Worm (Caenorhabditis elegans) whole organism, L3 larva: ENCODE results near the gene srh-113.

ENCODE experiments used
- R02D3.7 ChIP-seq: fragments of 150-350 bp; optimal IDR thresholded peaks from 2 replicates; lab custom pipeline; 2014; ENCODE audit warnings: missing biosample characterization, missing genetic modification characterization
- ZK546.5 ChIP-seq: sonication (generic microtip); optimal IDR thresholded peaks from 2 replicates; lab custom pipeline; 2017; ENCODE audit warnings: missing biosample characterization, missing genetic modification characterization
- aly-2 ChIP-seq: fragments of 150-350 bp; optimal IDR thresholded peaks from 2 replicates; lab custom pipeline; 2014; ENCODE audit warnings: missing biosample characterization, missing genetic modification characterization
- ceh-28 ChIP-seq: fragments of 150-350 bp; optimal IDR thresholded peaks from 2 replicates; lab custom pipeline; 2014; ENCODE audit warnings: missing biosample characterization, missing genetic modification reagents, missing genetic modification characterization
- ceh-9 ChIP-seq: sonication (generic microtip); optimal IDR thresholded peaks from 2 replicates; lab custom pipeline; 2018; ENCODE audit warnings: missing biosample characterization, missing genetic modification characterization
- daf-12 ChIP-seq: fragments of 150-350 bp; optimal IDR thresholded peaks from 2 replicates; lab custom pipeline; 2014; ENCODE audit warnings: missing biosample characterization, missing genetic modification reagents, missing genetic modification characterization
- egl-27 ChIP-seq: sonication (generic microtip); optimal IDR thresholded peaks from 4 replicates; lab custom pipeline; 2017; ENCODE audit warnings: missing biosample characterization, missing genetic modification reagents, missing genetic modification characterization
- elt-1 ChIP-seq: fragments of 150-350 bp; optimal IDR thresholded peaks from 2 replicates; lab custom pipeline; 2014; ENCODE audit warnings: missing biosample characterization, missing genetic modification characterization
- elt-2 ChIP-seq: sonication (generic microtip); optimal IDR thresholded peaks from 2 replicates; lab custom pipeline; 2016; ENCODE audit warnings: missing genetic modification reagents, mild to moderate bottlenecking, missing genetic modification characterization, missing compliant biosample characterization
- elt-3 ChIP-seq, 3 experiments: fragments of 150-350 bp in 1 of 3; sonication (generic microtip) in 2 of 3; optimal IDR thresholded peaks; 2 replicates in 2 of 3; 4 replicates in 1 of 3; lab custom pipeline; 2014 to 2017; ENCODE audit warnings: missing biosample characterization in 3 of 3, missing genetic modification characterization in 3 of 3
- eor-1 ChIP-seq, 2 experiments: fragments of 150-350 bp; optimal IDR thresholded peaks; 2 replicates each; lab custom pipeline; 2014 to 2018; ENCODE audit warnings: missing biosample characterization in 2 of 2, missing genetic modification characterization in 2 of 2
- fkh-2 ChIP-seq: fragments of 150-350 bp; optimal IDR thresholded peaks from 2 replicates; lab custom pipeline; 2014; ENCODE audit warnings: missing biosample characterization, missing genetic modification reagents, missing genetic modification characterization
- fos-1 ChIP-seq: fragments of 150-350 bp; optimal IDR thresholded peaks from 2 replicates; lab custom pipeline; 2014; ENCODE audit warnings: missing biosample characterization, missing genetic modification characterization
- hmg-11 ChIP-seq: sonication (generic microtip); optimal IDR thresholded peaks from 2 replicates; lab custom pipeline; 2016; ENCODE audit warnings: missing genetic modification characterization, missing compliant biosample characterization
- jun-1 ChIP-seq: fragments of 150-350 bp; optimal IDR thresholded peaks from 2 replicates; lab custom pipeline; 2014; ENCODE audit warnings: missing biosample characterization, missing genetic modification reagents, missing genetic modification characterization
- lin-15B ChIP-seq: fragments of 150-350 bp; optimal IDR thresholded peaks from 2 replicates; lab custom pipeline; 2014; ENCODE audit warnings: missing biosample characterization, missing genetic modification characterization
- mdl-1 ChIP-seq: fragments of 150-350 bp; optimal IDR thresholded peaks from 2 replicates; lab custom pipeline; 2014; ENCODE audit warnings: missing biosample characterization, missing genetic modification characterization
- mml-1 ChIP-seq: fragments of 150-350 bp; sonication (generic microtip); optimal IDR thresholded peaks from 3 replicates; lab custom pipeline; 2014; ENCODE audit warnings: missing biosample characterization, missing genetic modification characterization
- nfya-1 ChIP-seq: sonication (generic microtip); optimal IDR thresholded peaks from 2 replicates; lab custom pipeline; 2017; ENCODE audit warnings: missing genetic modification characterization, mild to moderate bottlenecking, missing compliant biosample characterization, antibody characterized with exemption, moderate library complexity; ENCODE audit not compliant: insufficient read depth
- nhr-12 ChIP-seq: fragments of 150-350 bp; optimal IDR thresholded peaks from 2 replicates; lab custom pipeline; 2014; ENCODE audit warnings: missing biosample characterization, missing genetic modification characterization
- nhr-23 ChIP-seq: fragments of 150-350 bp; optimal IDR thresholded peaks from 2 replicates; lab custom pipeline; 2014; ENCODE audit warnings: missing biosample characterization, missing genetic modification reagents, missing genetic modification characterization
- nhr-237 ChIP-seq: fragments of 150-350 bp; optimal IDR thresholded peaks from 2 replicates; lab custom pipeline; 2014; ENCODE audit warnings: missing biosample characterization, missing genetic modification characterization
- nhr-28 ChIP-seq: fragments of 150-350 bp; optimal IDR thresholded peaks from 2 replicates; lab custom pipeline; 2014; ENCODE audit warnings: missing biosample characterization, missing genetic modification characterization
- nhr-67 ChIP-seq: fragments of 150-350 bp; optimal IDR thresholded peaks from 2 replicates; lab custom pipeline; 2014; ENCODE audit warnings: missing biosample characterization, missing genetic modification characterization
- nhr-76 ChIP-seq: fragments of 150-350 bp; sonication (generic microtip); optimal IDR thresholded peaks from 5 replicates; lab custom pipeline; 2014; ENCODE audit warnings: missing biosample characterization, missing genetic modification characterization
- nhr-77 ChIP-seq: fragments of 150-350 bp; optimal IDR thresholded peaks from 2 replicates; lab custom pipeline; 2014; ENCODE audit warnings: missing biosample characterization, missing genetic modification characterization
- pha-4 ChIP-seq: fragments of 150-350 bp; optimal IDR thresholded peaks from 2 replicates; lab custom pipeline; 2014; ENCODE audit warnings: missing biosample characterization, missing genetic modification reagents, missing genetic modification characterization
- snpc-4 ChIP-seq: fragments of 150-350 bp; optimal IDR thresholded peaks from 2 replicates; lab custom pipeline; 2014; ENCODE audit warnings: missing biosample characterization, missing genetic modification characterization
- tbx-2 ChIP-seq: sonication (generic microtip); optimal IDR thresholded peaks from 2 replicates; lab custom pipeline; 2016; ENCODE audit warnings: mild to moderate bottlenecking, missing genetic modification characterization, missing compliant biosample characterization
- unc-39 ChIP-seq: sonication (generic microtip); optimal IDR thresholded peaks from 4 replicates; lab custom pipeline; 2017; ENCODE audit warnings: missing biosample characterization, missing genetic modification characterization
- zag-1 ChIP-seq: fragments of 150-350 bp; optimal IDR thresholded peaks from 2 replicates; lab custom pipeline; 2014; ENCODE audit warnings: missing biosample characterization, missing genetic modification characterization
- ztf-11 ChIP-seq: fragments of 150-350 bp; optimal IDR thresholded peaks from 2 replicates; lab custom pipeline; 2014; ENCODE audit warnings: missing biosample characterization, missing genetic modification characterization
- ztf-4 ChIP-seq: fragments of 150-350 bp; optimal IDR thresholded peaks from 2 replicates; lab custom pipeline; 2014; ENCODE audit warnings: missing biosample characterization, missing genetic modification characterization

srh-113 gene

DNA sequence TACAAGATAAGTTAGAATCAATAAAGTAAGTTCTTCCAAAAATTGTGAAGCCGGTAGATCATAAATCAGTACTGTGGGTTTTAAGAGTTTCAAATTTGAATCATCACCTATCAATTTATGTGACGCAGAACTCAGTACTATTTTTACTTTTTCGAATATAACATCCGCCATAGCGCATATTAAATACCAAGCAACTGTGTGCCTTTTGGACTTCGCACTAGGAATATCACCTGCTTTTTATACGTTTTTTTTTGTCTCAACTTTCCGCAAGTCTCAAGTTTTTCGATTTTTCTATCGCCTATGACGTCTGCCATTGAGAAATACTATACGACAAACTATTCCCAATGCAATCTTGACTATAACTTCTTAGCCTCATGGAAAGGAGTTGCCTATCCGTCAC is at the start of gene srh-113:
Gene srh-113 (plus strand): TSS at position 301 of the 400 bp plus-strand sequence.
- TF ChIP-seq R02D3.7 (no peak), daf-12 (tag; lab: Kevin White, UChicago) (no peak), aly-2 (tag; lab: Kevin White, UChicago) (no peak), nhr-237 (tag; lab: Kevin White, UChicago) (no peak), pha-4 (tag; lab: Kevin White, UChicago) (no peak), jun-1 (no peak), nhr-67 (tag; lab: Kevin White, UChicago) (no peak)

DNA sequence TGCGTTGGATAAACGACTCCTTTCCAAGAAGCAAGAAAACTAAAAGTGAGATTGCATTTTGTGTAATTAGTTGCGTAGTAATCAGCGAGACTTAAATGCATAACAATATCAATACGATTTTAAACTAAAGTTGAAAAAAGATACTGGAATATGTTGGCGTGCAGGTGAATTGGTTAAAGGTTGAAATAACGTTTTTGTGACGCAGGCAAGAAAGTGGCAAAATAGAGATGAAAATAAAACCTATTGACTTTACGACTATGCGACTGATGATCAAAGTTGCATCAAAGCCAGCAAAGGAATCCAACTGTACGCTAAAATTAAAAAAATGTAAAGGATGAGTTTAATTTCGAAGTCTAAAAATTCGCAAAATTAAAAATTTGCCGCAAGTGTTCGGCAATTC is 47.4 kb upstream of the srh-113 start, which contains the start of gene srh-102:
Gene srh-102 (minus strand): TSS at position 101 of the 400 bp plus-strand sequence.
- TF ChIP-seq R02D3.7 (no peak), nhr-23 (tag; lab: Kevin White, UChicago) (no peak), jun-1 (no peak), ceh-28 (tag; lab: Kevin White, UChicago) (no peak), nhr-12 (tag; lab: Kevin White, UChicago) (no peak), eor-1 (tag; optimal IDR thresholded peaks at IDR 0.05; lab: Kevin White, UChicago) (no peak), ZK546.5 (tag; lab: Kevin White, UChicago) (no peak), elt-3 (tag; optimal IDR thresholded peaks at IDR 0.05; lab: Kevin White, UChicago) (no peak)

DNA sequence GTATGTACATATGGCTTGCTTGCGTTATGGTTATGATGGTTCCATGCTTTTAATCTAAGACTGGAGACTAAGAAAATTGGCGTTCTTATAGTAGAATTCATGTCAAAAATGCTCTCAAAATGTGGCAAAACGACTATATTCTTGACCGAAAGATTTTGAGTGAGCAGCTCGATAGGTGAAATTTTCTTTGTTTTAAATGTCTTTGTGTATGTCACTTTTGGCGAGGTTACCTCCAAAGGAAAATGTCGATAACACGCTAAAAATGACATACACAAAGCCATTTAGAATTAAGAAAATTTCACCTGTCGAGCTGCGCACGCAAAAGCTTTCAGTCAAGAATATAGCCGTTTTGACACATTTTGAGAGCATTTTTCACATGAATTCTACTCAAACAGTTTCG is 45.4 kb upstream of the srh-113 start, which contains the start of gene srz-66:
Gene srz-66 (minus strand): TSS at position 101 of the 400 bp plus-strand sequence.
- TF ChIP-seq ztf-11, result no peak
- TF ChIP-seq nhr-237 (tag; lab: Kevin White, UChicago), result no peak
- no peak for TF ChIP-seq hmg-11 (tag; lab: Kevin White, UChicago)
- TF ChIP-seq nhr-28 (tag; lab: Kevin White, UChicago), result no peak
- TF ChIP-seq nhr-67 (tag; lab: Kevin White, UChicago), result no peak
- TF ChIP-seq lin-15B, result no peak
- no peak for TF ChIP-seq ztf-4
- no peak for TF ChIP-seq daf-12 (tag; lab: Kevin White, UChicago)
- TF ChIP-seq fos-1, result no peak
- no peak for TF ChIP-seq nhr-12 (tag; lab: Kevin White, UChicago)
- no peak for TF ChIP-seq mdl-1 (tag; lab: Kevin White, UChicago)
- no peak for TF ChIP-seq tbx-2
- TF ChIP-seq ceh-9 (tag; lab: Kevin White, UChicago), result no peak
- no peak for TF ChIP-seq pha-4 (tag; lab: Kevin White, UChicago)
- TF ChIP-seq nfya-1 (tag; lab: Kevin White, UChicago), result no peak
- no peak for TF ChIP-seq nhr-76 (tag; lab: Kevin White, UChicago)
- TF ChIP-seq fkh-2 (tag; lab: Kevin White, UChicago), result no peak
- TF ChIP-seq egl-27 (tag; lab: Kevin White, UChicago), result no peak
- TF ChIP-seq nhr-77, result no peak

- TF ChIP-seq fkh-2 (tag; lab: Kevin White, UChicago), result no peak
- TF ChIP-seq zag-1 (tag; lab: Kevin White, UChicago), result no peak
- no peak for TF ChIP-seq daf-12 (tag; lab: Kevin White, UChicago)
- TF ChIP-seq nhr-76 (tag; lab: Kevin White, UChicago), result no peak
- TF ChIP-seq lin-15B, result no peak
- TF ChIP-seq ceh-28 (tag; lab: Kevin White, UChicago), result no peak
- TF ChIP-seq pha-4 (tag; lab: Kevin White, UChicago), result no peak
- TF ChIP-seq nhr-28 (tag; lab: Kevin White, UChicago), result no peak
- TF ChIP-seq ztf-4, result no peak
- TF ChIP-seq elt-1 (tag; lab: Kevin White, UChicago), result no peak
- TF ChIP-seq ZK546.5 (tag; lab: Kevin White, UChicago), result no peak
- TF ChIP-seq unc-39 (tag; lab: Kevin White, UChicago), result no peak
- TF ChIP-seq elt-2 (tag; lab: Kevin White, UChicago), result no peak
Measured at ce11 chrV:17170822-17171221, 42.0 kb upstream of the srh-113 start, which contains the start of gene srw-51. Gene srw-51 (minus strand): TSS chrV:17170922.

DNA sequence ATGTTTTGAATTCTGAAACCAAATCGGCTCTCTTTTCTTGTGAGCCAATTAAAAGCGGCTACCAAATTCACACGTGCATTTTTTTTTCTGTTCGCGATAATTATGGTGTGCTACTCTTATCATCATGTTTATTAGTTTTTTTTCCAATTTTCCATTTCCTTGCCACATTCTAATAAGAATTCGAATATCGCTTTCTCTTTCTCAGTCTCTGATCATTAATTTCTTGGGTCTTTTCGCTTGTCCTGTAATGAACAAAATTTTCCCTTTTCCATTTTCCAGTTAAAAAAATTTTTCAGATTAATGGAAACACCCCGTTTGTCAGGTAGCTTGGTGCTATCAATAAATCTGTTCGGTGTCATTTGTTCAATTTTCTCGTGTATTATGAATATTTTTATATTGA is 41.3 kb upstream of the srh-113 start, which contains the start of gene srbc-26:
Gene srbc-26 (plus strand): TSS at position 301 of the 400 bp plus-strand sequence.
- TF ChIP-seq snpc-4 (no peak), daf-12 (tag; lab: Kevin White, UChicago) (no peak), mml-1 (no peak)
